Fruit fly (Drosophila melanogaster): ENCODE measurements around the gene per.

Gene per

DNA sequence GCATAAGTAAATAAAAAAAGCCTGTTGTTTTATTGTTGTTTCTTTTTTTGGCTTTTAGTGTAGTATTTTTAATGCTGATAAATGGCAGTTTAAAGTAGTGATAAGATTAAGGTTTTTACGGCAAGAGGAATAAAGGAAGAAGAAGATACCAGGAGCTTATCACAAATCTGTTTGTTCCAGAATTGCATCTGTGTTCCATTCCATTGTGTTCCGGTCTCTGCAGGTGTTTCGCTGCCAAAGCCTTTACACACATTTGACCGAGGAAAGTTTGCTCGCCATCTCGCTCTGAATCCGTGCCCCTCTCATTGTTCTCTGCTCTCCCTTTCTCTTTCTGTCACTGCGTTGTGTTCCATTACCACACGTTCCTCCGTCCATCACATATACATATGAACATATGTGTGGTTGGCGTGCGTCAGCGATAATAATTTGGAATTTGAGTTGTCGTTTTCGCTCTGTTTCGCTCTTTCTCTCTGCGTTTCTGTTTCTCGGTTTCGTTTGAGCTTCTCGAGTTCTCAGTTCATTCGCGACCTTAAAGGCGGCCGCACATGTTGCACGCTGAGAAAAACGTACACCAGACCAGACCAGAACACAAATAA, 27.0 kb upstream of the per start (continued):
- no peak for TF ChIP-seq tai (GFP tag; optimal IDR thresholded peaks at IDR 0.05)

DNA sequence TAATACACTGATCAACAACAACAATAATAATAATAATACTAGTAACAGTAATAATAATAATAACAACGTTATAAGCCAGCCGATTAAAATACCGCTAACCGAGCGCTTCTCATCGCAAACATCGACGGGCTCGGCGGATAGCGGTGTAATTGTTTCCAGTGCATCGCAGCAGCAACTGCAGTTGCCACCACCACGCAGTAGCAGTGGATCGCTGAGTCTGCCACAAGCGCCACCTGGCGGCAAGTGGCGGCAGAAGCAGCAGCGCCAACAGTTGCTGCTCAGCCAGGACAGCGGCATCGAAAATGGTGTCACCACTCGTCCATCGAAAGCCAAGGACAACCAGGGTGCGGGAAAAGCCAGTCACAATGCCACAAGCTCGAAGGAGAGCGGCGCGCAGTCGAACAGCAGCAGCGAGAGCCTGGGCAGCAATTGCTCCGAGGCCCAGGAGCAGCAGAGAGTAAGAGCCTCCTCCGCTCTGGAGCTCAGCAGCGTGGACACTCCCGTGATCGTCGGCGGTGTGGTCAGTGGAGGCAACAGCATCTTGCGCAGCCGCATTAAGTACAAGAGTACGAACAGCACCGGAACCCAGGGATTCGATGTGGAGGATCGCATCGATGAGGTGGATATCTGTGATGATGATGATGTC, 25.8 kb upstream of the per start:
- TF ChIP-seq sage (GFP tag; optimal IDR thresholded peaks at IDR 0.05) (no peak), psq (GFP tag; optimal IDR thresholded peaks at IDR 0.05) (no peak), foxo (GFP tag; optimal IDR thresholded peaks at IDR 0.05) (peak in 1 of 2 experiments; percentile 30), Vsx2 (GFP tag; optimal IDR thresholded peaks at IDR 0.05; ENCODE audit: partially characterized antibody) (no peak), fru (GFP tag; optimal IDR thresholded peaks at IDR 0.05) (peak; percentile 13)

dm6 chrX:2661758-2662157, 23.6 kb upstream of the per start:
- TF ChIP-seq Sp1 (GFP tag; optimal IDR thresholded peaks at IDR 0.05) (no peak), HLH106 (tag; optimal IDR thresholded peaks at IDR 0.05) (no peak), N (GFP tag; optimal IDR thresholded peaks at IDR 0.05) (no peak), h (GFP tag; optimal IDR thresholded peaks at IDR 0.05) (peak; percentile 18), Dfd (GFP tag; optimal IDR thresholded peaks at IDR 0.05) (peak; percentile 62), Abd-B (GFP tag; optimal IDR thresholded peaks at IDR 0.05) (no peak), br (GFP tag; optimal IDR thresholded peaks at IDR 0.05) (no peak), Rel (GFP tag; optimal IDR thresholded peaks at IDR 0.05) (no peak), Rel (tag; optimal IDR thresholded peaks at IDR 0.05) (peak; percentile 25), dsf (GFP tag; optimal IDR thresholded peaks at IDR 0.05; ENCODE audit: borderline replicate concordance) (no peak), OdsH (GFP tag; optimal IDR thresholded peaks at IDR 0.05) (no peak)

- no peak for TF ChIP-seq dl (GFP tag; optimal IDR thresholded peaks at IDR 0.05; ENCODE audit: insufficient read depth in 1 of 2, partially characterized antibody in 2 of 2)
- TF ChIP-seq tai (GFP tag; optimal IDR thresholded peaks at IDR 0.05), result no peak
- TF ChIP-seq br (GFP tag; optimal IDR thresholded peaks at IDR 0.05), result no peak
- TF ChIP-seq ey (GFP tag; optimal IDR thresholded peaks at IDR 0.05), result no peak
- no peak for TF ChIP-seq HLH106 (tag; optimal IDR thresholded peaks at IDR 0.05)
- no peak for TF ChIP-seq foxo (GFP tag; optimal IDR thresholded peaks at IDR 0.05)
- TF ChIP-seq Myc (optimal IDR thresholded peaks at IDR 0.05), result no peak
- no peak for TF ChIP-seq Dif (GFP tag; optimal IDR thresholded peaks at IDR 0.05; ENCODE audit: partially characterized antibody)
- TF ChIP-seq psq (GFP tag; optimal IDR thresholded peaks at IDR 0.05), result no peak
- no peak for TF ChIP-seq Hr78 (GFP tag; optimal IDR thresholded peaks at IDR 0.05)
- no peak for TF ChIP-seq pan (optimal IDR thresholded peaks at IDR 0.05)
- TF ChIP-seq jim (GFP tag; optimal IDR thresholded peaks at IDR 0.05), result no peak
- no peak for TF ChIP-seq Dfd (GFP tag; optimal IDR thresholded peaks at IDR 0.05)
- TF ChIP-seq Mio (GFP tag; optimal IDR thresholded peaks at IDR 0.05), result no peak
- TF ChIP-seq Sp1 (GFP tag; optimal IDR thresholded peaks at IDR 0.05), result no peak
- TF ChIP-seq woc (GFP tag; optimal IDR thresholded peaks at IDR 0.05), result no peak
Measured at dm6 chrX:2662540-2663133, 22.7 kb upstream of the per start.

dm6 chrX:2663416-2663815, 22.0 kb upstream of the per start:
- TF ChIP-seq foxo (GFP tag; optimal IDR thresholded peaks at IDR 0.05), result no peak
- no peak for TF ChIP-seq Abd-B (GFP tag; optimal IDR thresholded peaks at IDR 0.05)
- no peak for TF ChIP-seq N (GFP tag; optimal IDR thresholded peaks at IDR 0.05)
- no peak for TF ChIP-seq Myc (optimal IDR thresholded peaks at IDR 0.05)
- TF ChIP-seq HLH106 (tag; optimal IDR thresholded peaks at IDR 0.05), result no peak
- no peak for TF ChIP-seq CG9705 (GFP tag; optimal IDR thresholded peaks at IDR 0.05)
- TF ChIP-seq dsf (GFP tag; optimal IDR thresholded peaks at IDR 0.05; ENCODE audit: borderline replicate concordance), result no peak
- peak; percentile 4 for TF ChIP-seq h (GFP tag; optimal IDR thresholded peaks at IDR 0.05)
- no peak for TF ChIP-seq CrebA (GFP tag; optimal IDR thresholded peaks at IDR 0.05; ENCODE audit: borderline replicate concordance)
- no peak for TF ChIP-seq Sp1 (GFP tag; optimal IDR thresholded peaks at IDR 0.05)
- no peak for TF ChIP-seq sv (GFP tag; optimal IDR thresholded peaks at IDR 0.05)
- TF ChIP-seq Hr83 (GFP tag; optimal IDR thresholded peaks at IDR 0.05; ENCODE audit: poor library complexity, severe bottlenecking), result peak; percentile 50
- no peak for TF ChIP-seq Dfd (GFP tag; optimal IDR thresholded peaks at IDR 0.05)
- no peak for TF ChIP-seq ey (GFP tag; optimal IDR thresholded peaks at IDR 0.05)
- TF ChIP-seq Jra (GFP tag; optimal IDR thresholded peaks at IDR 0.05), result no peak
- no peak for TF ChIP-seq psq (GFP tag; optimal IDR thresholded peaks at IDR 0.05)
- TF ChIP-seq woc (GFP tag; optimal IDR thresholded peaks at IDR 0.05), result no peak
- TF ChIP-seq brk (GFP tag; optimal IDR thresholded peaks at IDR 0.05), result no peak
- TF ChIP-seq OdsH (GFP tag; optimal IDR thresholded peaks at IDR 0.05), result no peak
- TF ChIP-seq tai (GFP tag; optimal IDR thresholded peaks at IDR 0.05), result no peak
- TF ChIP-seq jim (GFP tag; optimal IDR thresholded peaks at IDR 0.05), result no peak
- TF ChIP-seq rgr (GFP tag; optimal IDR thresholded peaks at IDR 0.05), result peak; percentile 11
- TF ChIP-seq dmrt93B (GFP tag; optimal IDR thresholded peaks at IDR 0.05), result no peak

Data from whole organism, wandering third instar larva.